Worm (Caenorhabditis elegans): ENCODE measurements around the gene C31B8.16.

- TF ChIP-seq T22C8.4 (GFP tag; IDR thresholded peaks at IDR 0.05) = no peak
- TF ChIP-seq med-1 (GFP tag; optimal IDR thresholded peaks at IDR 0.05; ENCODE audit: insufficient read depth) = no peak
These were observed 48.3 kb upstream of the C31B8.16 start for ce11 chrV:2881565-2881964.

Measured in whole organism, midembryonic.